Fruit fly (Drosophila melanogaster): ENCODE measurements around the gene CG42238.

The CG42238 gene

dm6 chr2L:20960019-20960525 lies 91.9 kb downstream of the CG42238 start:
- no peak for TF ChIP-seq CG17801 (GFP tag; optimal IDR thresholded peaks at IDR 0.05; ENCODE audit: partially characterized antibody)

dm6 chr2L:20957968-20958367 lies 94.0 kb downstream of the CG42238 start:
- TF ChIP-seq CG17801 (GFP tag; optimal IDR thresholded peaks at IDR 0.05; ENCODE audit: partially characterized antibody), result no peak

DNA sequence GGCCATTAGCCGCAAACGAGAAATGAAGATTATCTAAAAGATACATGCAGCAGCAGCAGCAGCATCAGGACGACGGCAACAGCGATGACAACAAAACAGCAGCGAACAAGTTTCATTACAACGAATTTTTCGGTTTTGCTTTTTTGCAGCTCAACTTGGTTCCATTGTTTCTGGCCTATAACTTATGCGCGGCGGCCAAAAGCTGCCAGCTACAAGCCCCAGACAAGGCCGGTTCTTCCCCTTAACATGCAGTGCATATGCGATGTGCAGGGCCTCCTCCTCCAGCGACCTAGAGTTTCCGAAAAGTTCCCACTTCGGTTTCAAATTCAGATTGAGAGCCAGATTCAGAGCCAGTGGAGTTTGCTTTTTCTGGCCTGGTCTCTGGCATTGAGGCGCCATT lies 94.7 kb downstream of the CG42238 start:
- TF ChIP-seq CG17801 (GFP tag; optimal IDR thresholded peaks at IDR 0.05; ENCODE audit: partially characterized antibody), result no peak

DNA sequence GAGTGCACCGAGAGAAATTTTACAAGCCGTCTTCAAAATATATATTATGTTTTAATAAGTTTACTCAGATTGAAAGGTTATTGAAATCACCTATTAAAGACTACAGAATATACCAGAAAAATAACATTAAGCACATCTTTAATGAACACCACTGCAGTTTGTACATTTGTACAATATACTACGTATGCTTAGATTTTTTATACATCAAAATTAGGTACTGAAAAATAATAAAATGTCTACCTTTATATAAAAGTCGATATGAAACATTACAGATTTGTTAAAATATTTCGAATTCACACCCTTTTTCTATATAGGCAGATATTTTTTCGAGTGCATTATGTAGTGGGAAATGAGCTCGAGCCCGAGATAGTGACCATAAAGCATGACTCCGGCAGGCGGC lies 95.1 kb downstream of the CG42238 start:
- TF ChIP-seq CG17801 (GFP tag; optimal IDR thresholded peaks at IDR 0.05; ENCODE audit: partially characterized antibody), result no peak

DNA sequence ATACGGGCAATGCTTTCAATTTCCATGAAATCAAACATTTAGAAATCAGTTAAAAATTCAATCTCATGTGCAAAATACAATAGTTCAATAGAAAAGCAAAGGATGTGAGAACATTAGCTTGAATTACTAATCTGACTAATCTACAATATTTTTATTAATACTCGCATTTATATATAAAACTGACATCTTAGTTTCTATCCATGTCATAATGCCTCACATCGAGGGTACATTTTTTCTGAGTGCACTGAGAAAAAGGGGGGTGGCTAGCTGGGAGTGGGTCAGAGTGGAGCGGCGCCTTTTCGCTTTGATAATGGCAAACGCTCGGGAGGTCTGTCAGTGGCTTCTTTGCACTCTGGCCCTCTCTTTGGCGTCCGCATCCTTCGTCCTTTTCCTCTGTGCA lies 100.6 kb downstream of the CG42238 start:
- no peak for TF ChIP-seq CG17801 (GFP tag; optimal IDR thresholded peaks at IDR 0.05; ENCODE audit: partially characterized antibody)

- no peak for TF ChIP-seq CG17801 (GFP tag; optimal IDR thresholded peaks at IDR 0.05; ENCODE audit: partially characterized antibody)
Observed at dm6 chr2L:20950421-20951108, 101.4 kb downstream of the CG42238 start.

- TF ChIP-seq CG17801 (GFP tag; optimal IDR thresholded peaks at IDR 0.05; ENCODE audit: partially characterized antibody), result no peak
Observed at dm6 chr2L:20948625-20949024, 103.3 kb downstream of the CG42238 start.

DNA sequence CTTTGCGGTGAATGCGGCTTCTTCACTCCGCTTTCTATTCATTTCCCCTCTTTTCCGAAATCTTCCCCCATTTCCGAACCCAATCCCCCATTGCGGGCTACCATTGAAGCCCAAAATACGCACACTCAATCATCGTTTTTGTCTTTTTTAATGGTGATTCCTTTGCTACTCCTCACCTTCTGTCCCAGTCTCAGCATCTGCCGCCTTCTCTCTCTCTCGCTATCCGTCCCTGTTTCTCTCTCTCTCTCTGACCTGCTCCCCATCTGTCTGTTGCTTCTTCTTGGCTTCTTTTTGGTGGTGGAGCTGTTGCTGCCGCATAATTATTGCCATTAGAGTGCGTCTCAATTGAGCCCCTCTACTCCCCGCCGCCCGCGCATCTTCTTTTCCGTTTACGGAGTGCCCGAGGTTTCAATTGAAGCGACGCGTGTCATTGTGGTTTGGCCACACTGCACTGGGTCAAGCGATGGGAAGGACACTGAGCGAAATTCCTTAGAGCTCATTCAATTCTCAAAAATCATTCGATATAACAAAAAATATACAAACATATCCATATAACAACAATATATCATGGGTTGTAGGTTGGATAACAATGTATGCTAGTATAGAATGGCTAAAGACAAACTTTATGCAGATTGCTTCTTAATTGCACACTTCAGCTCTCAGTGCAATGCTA lies 106.9 kb downstream of the CG42238 start:
- TF ChIP-seq CG17801 (GFP tag; optimal IDR thresholded peaks at IDR 0.05; ENCODE audit: partially characterized antibody), result no peak

dm6 chr2L:20944342-20944741 lies 107.6 kb downstream of the CG42238 start:
- no peak for TF ChIP-seq CG17801 (GFP tag; optimal IDR thresholded peaks at IDR 0.05; ENCODE audit: partially characterized antibody)

dm6 chr2L:20943148-20943547 lies 108.8 kb downstream of the CG42238 start:
- no peak for TF ChIP-seq CG17801 (GFP tag; optimal IDR thresholded peaks at IDR 0.05; ENCODE audit: partially characterized antibody)

DNA sequence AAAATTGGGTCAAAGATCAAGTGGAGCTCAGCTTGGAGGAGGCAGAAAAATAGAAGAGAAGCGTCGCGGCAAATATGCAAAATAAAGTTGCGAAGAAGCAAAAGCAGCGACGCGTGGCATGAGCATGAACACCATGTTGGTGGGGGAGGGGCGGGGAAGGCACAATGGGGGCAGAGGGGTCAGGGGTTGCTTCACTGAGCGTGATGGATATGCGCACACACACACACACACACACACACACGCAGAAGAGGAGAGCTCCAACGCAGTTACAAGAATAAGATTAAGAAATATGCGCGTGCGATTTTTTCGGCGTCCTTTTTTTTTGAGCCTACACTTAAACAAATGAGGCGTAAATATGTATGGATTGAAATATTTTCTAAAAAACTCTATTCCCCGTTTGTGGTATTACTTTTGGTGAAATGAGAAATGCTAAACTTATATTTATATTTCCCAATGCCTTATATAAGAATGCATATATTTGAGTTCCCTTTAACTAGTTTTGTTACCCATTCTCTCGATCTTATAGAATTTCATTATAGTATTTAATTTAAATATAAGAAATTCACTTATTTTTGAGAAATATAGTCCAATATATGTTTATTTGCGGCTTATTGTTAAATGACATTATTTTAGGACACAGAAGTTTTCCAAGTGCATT lies 109.6 kb downstream of the CG42238 start:
- TF ChIP-seq CG17801 (GFP tag; optimal IDR thresholded peaks at IDR 0.05; ENCODE audit: partially characterized antibody), result no peak

- no peak for TF ChIP-seq CG17801 (GFP tag; optimal IDR thresholded peaks at IDR 0.05; ENCODE audit: partially characterized antibody)
Observed at dm6 chr2L:20940738-20941137, 111.2 kb downstream of the CG42238 start.

DNA sequence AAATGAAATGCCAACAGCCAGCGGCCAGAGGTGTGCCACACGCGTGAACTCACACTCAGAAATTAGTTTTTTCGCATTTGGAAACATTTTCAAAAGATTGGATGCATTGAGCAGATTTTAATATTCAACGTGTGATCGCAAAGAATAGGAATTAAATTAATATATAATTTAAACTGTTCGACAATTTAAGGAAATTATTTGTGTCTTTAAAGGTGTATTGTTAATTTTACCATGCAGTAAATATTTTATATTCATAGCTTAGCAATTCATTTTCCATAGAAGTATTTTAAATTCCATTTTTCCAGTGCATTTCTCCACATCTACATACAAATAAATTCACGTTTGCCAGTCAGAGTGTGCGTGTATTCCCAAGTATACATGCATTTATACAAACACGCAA lies 112.3 kb downstream of the CG42238 start:
- TF ChIP-seq CG17801 (GFP tag; optimal IDR thresholded peaks at IDR 0.05; ENCODE audit: partially characterized antibody), result no peak

dm6 chr2L:20937395-20937794 lies 114.6 kb downstream of the CG42238 start:
- no peak for TF ChIP-seq CG17801 (GFP tag; optimal IDR thresholded peaks at IDR 0.05; ENCODE audit: partially characterized antibody)

dm6 chr2L:20936420-20936819 lies 115.5 kb downstream of the CG42238 start:
- no peak for TF ChIP-seq CG17801 (GFP tag; optimal IDR thresholded peaks at IDR 0.05; ENCODE audit: partially characterized antibody)

- TF ChIP-seq CG17801 (GFP tag; optimal IDR thresholded peaks at IDR 0.05; ENCODE audit: partially characterized antibody), result no peak
Observed at dm6 chr2L:20936061-20936390, 115.9 kb downstream of the CG42238 start.

All from ovary, adult (tissue).